Worm (Caenorhabditis elegans): ENCODE measurements around the gene gem-4.

Gene gem-4

ce11 chrIV:11765507-11765906, 20.1 kb downstream of the gem-4 start (continued):
- TF ChIP-seq nhr-71 (tag; optimal IDR thresholded peaks at IDR 0.05), result peak; percentile 86
- peak; percentile 94 for TF ChIP-seq lin-14 (GFP tag; optimal IDR thresholded peaks at IDR 0.05)
- TF ChIP-seq unc-130 (tag; optimal IDR thresholded peaks at IDR 0.05), result no peak
- no peak for TF ChIP-seq ets-5 (GFP tag; IDR thresholded peaks at IDR 0.05)
- TF ChIP-seq lir-3 (tag; optimal IDR thresholded peaks at IDR 0.05; ENCODE audit: poor library complexity), result peak; percentile 37
- TF ChIP-seq nhr-20 (tag; optimal IDR thresholded peaks at IDR 0.05), result peak; percentile 42
- peak; percentile 3 for TF ChIP-seq sox-4 (tag; optimal IDR thresholded peaks at IDR 0.05)
- peak; percentile 28 for TF ChIP-seq mep-1 (tag; optimal IDR thresholded peaks at IDR 0.05)
- no peak for TF ChIP-seq nhr-12 (tag; optimal IDR thresholded peaks at IDR 0.05)
- TF ChIP-seq snu-23 (GFP tag; optimal IDR thresholded peaks at IDR 0.05), result peak; percentile 69
- TF ChIP-seq hlh-17 (GFP tag; optimal IDR thresholded peaks at IDR 0.05; ENCODE audit: borderline replicate concordance), result no peak
- TF ChIP-seq ama-1 (optimal IDR thresholded peaks at IDR 0.05), result no peak

ce11 chrIV:11769769-11770168, 24.3 kb downstream of the gem-4 start:
- no peak for TF ChIP-seq mdl-1 (tag; optimal IDR thresholded peaks at IDR 0.05)
- TF ChIP-seq efl-3 (GFP tag; optimal IDR thresholded peaks at IDR 0.05), result no peak
- no peak for TF ChIP-seq nhr-19 (GFP tag; conservative IDR thresholded peaks at IDR 0.05)
- no peak for TF ChIP-seq rnt-1 (tag; optimal IDR thresholded peaks at IDR 0.05)
- TF ChIP-seq mab-9 (GFP tag; IDR thresholded peaks at IDR 0.05), result no peak
- no peak for TF ChIP-seq zip-4 (GFP tag; optimal IDR thresholded peaks at IDR 0.05)
- no peak for TF ChIP-seq pqm-1 (tag; optimal IDR thresholded peaks at IDR 0.05)
- TF ChIP-seq unc-30 (tag; optimal IDR thresholded peaks at IDR 0.05), result no peak
- no peak for TF ChIP-seq fos-1 (tag; optimal IDR thresholded peaks at IDR 0.05)
- no peak for TF ChIP-seq ets-5 (GFP tag; IDR thresholded peaks at IDR 0.05)
- TF ChIP-seq C04F5.9 (tag; optimal IDR thresholded peaks at IDR 0.05), result no peak
- TF ChIP-seq hpl-2 (GFP tag; optimal IDR thresholded peaks at IDR 0.05), result no peak
- TF ChIP-seq fkh-4 (tag; optimal IDR thresholded peaks at IDR 0.05; ENCODE audit: borderline replicate concordance), result no peak
- TF ChIP-seq sup-37 (GFP tag; optimal IDR thresholded peaks at IDR 0.05), result no peak
- no peak for TF ChIP-seq xbp-1 (tag; optimal IDR thresholded peaks at IDR 0.05)
- no peak for TF ChIP-seq nhr-77 (tag; optimal IDR thresholded peaks at IDR 0.05)
- TF ChIP-seq pag-3 (tag; optimal IDR thresholded peaks at IDR 0.05; ENCODE audit: borderline replicate concordance, insufficient read depth), result no peak
- no peak for TF ChIP-seq fkh-8 (tag; optimal IDR thresholded peaks at IDR 0.05)

- TF ChIP-seq pqm-1 (tag; optimal IDR thresholded peaks at IDR 0.05) (peak; percentile 84), pag-3 (tag; optimal IDR thresholded peaks at IDR 0.05; ENCODE audit: borderline replicate concordance, insufficient read depth) (no peak), elt-2 (tag; optimal IDR thresholded peaks at IDR 0.05) (peak; percentile 82), tlp-1 (tag; optimal IDR thresholded peaks at IDR 0.05) (peak; percentile 70), tbx-2 (tag; optimal IDR thresholded peaks at IDR 0.05) (no peak), lin-14 (GFP tag; optimal IDR thresholded peaks at IDR 0.05) (peak; percentile 10), zip-4 (GFP tag; optimal IDR thresholded peaks at IDR 0.05) (no peak)
These were observed 25.6 kb downstream of the gem-4 start for ce11 chrIV:11771064-11771463.

ce11 chrIV:11772119-11772518, 26.7 kb downstream of the gem-4 start:
- TF ChIP-seq nhr-20 (tag; optimal IDR thresholded peaks at IDR 0.05) (no peak), efl-1 (optimal IDR thresholded peaks at IDR 0.05) (no peak), efl-1 (GFP tag; optimal IDR thresholded peaks at IDR 0.05 in 1 of 2) (peak in 1 of 2 experiments; percentile 94)

ce11 chrIV:11773692-11774225, 28.3 kb downstream of the gem-4 start, which contains the start of gene lips-5:
lips-5 (minus strand) TSS chrIV:11773742.
- TF ChIP-seq lin-14 (GFP tag; optimal IDR thresholded peaks at IDR 0.05), result no peak
- TF ChIP-seq elt-2 (tag; optimal IDR thresholded peaks at IDR 0.05), result peak; percentile 30
- TF ChIP-seq fos-1 (tag; optimal IDR thresholded peaks at IDR 0.05), result no peak
- no peak for TF ChIP-seq sptf-1 (tag; optimal IDR thresholded peaks at IDR 0.05)

All from whole organism, L1 larva.